Worm (Caenorhabditis elegans) whole organism, midembryonic: Measurements from ENCODE around the gene F32E10.8.

Source experiments
- T22C8.4 ChIP-seq: fragments of 200-800 bp; sonication (Bioruptor generic); IDR thresholded peaks from 2 replicates; pipeline ENCODE4 v1.3.6; 2022; ENCODE audit warnings: missing genetic modification characterization, missing compliant biosample characterization
- cog-1 ChIP-seq: sonication (generic microtip); optimal IDR thresholded peaks from 2 replicates; lab custom pipeline; 2016; ENCODE audit warnings: missing genetic modification characterization, missing compliant biosample characterization
- flt-1 ChIP-seq: fragments of 200-800 bp; sonication (Bioruptor generic); IDR thresholded peaks from 2 replicates; pipeline ENCODE4 v1.3.6; 2022; ENCODE audit warnings: missing genetic modification characterization, missing compliant biosample characterization
- klf-2 ChIP-seq: fragments of 200-800 bp; sonication (Bioruptor generic); conservative IDR thresholded peaks from 2 replicates; pipeline ENCODE4 v1.3.6; 2022; ENCODE audit warnings: missing genetic modification reagents, missing genetic modification characterization, missing compliant biosample characterization
- med-1 ChIP-seq: sonication (generic microtip); optimal IDR thresholded peaks from 2 replicates; lab custom pipeline; 2017; ENCODE audit warnings: missing genetic modification characterization, mild to moderate bottlenecking, missing compliant biosample characterization, antibody characterized with exemption, missing genetic modification reagents; ENCODE audit not compliant: insufficient read depth
- ref-1 ChIP-seq: fragments of 200-800 bp; sonication (Bioruptor generic); conservative IDR thresholded peaks from 2 replicates; pipeline ENCODE4 v1.3.6; 2022; ENCODE audit warnings: missing genetic modification reagents, missing genetic modification characterization, missing compliant biosample characterization
- tab-1 ChIP-seq: fragments of 200-800 bp; sonication (Bioruptor generic); IDR thresholded peaks from 2 replicates; pipeline ENCODE4 v1.3.6; 2022; ENCODE audit warnings: missing genetic modification characterization, missing compliant biosample characterization
- ztf-23 ChIP-seq: fragments of 200-800 bp; sonication (Bioruptor generic); IDR thresholded peaks from 2 replicates; pipeline ENCODE4 v1.3.6; 2022; ENCODE audit warnings: missing genetic modification reagents, missing genetic modification characterization, missing compliant biosample characterization
- ztf-29 ChIP-seq: fragments of 200-800 bp; sonication (Bioruptor generic); IDR thresholded peaks from 2 replicates; pipeline ENCODE4 v1.3.6; 2022; ENCODE audit warnings: missing genetic modification reagents, missing genetic modification characterization, missing compliant biosample characterization

F32E10.8 gene

DNA sequence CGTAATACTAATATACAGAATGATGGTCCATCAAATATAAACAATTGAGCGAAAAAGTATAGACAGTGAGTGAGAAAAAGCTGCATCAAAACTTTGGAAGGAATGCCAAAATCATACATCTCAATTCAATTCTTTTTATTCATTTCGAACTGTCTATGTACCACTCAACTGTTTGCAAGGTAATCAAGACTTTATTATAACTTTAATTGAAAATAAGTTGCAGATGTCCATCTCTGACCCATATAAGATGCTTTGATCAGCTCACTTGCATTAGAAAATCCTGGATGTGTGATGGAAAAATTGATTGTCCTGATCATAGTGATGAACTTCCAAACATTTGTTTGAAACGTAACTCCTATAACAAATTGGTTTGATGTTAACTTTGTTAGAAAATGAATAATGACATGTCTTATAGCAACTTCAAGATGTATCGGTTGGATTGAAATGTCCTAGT is at the start of gene F32E10.8:
TSS of gene F32E10.8 (plus strand) at position 51 of the 454 bp plus-strand sequence.
- no peak for TF ChIP-seq cog-1 (tag; lab: Kevin White, UChicago)
- TF ChIP-seq T22C8.4, result no peak
- TF ChIP-seq ztf-29 (GFP tag; lab: Robert Waterston, UW), result no peak
- no peak for TF ChIP-seq tab-1 (GFP tag; lab: Robert Waterston, UW)
- TF ChIP-seq ztf-23 (GFP tag; lab: Robert Waterston, UW), result no peak

DNA sequence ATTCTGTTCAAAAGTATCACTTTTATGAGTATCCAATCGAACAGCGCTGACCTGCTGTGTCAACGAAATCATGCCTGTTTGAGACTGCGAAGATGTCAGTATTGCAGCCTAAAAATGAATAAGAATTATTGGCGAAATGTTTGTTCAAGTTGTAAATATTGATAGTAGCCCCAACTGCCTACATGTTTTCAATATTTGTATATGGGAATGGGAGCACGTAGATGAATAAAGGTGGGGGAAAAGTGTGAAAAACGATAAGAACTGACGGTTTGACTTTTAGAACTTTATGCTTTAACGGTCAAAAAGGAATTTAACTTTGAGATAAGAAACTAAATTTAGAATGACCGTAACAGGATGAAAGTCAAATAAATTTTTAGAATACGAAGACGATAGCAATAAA is 47.1 kb upstream of the F32E10.8 start:
- TF ChIP-seq ztf-23 (GFP tag; lab: Robert Waterston, UW) (no peak), tab-1 (GFP tag; lab: Robert Waterston, UW) (no peak), ztf-29 (GFP tag; lab: Robert Waterston, UW) (no peak), med-1 (GFP tag; lab: Kevin White, UChicago) (no peak), cog-1 (tag; lab: Kevin White, UChicago) (no peak), T22C8.4 (no peak), ref-1 (GFP tag; lab: Robert Waterston, UW) (no peak), klf-2 (GFP tag; lab: Robert Waterston, UW) (no peak), flt-1 (no peak)

DNA sequence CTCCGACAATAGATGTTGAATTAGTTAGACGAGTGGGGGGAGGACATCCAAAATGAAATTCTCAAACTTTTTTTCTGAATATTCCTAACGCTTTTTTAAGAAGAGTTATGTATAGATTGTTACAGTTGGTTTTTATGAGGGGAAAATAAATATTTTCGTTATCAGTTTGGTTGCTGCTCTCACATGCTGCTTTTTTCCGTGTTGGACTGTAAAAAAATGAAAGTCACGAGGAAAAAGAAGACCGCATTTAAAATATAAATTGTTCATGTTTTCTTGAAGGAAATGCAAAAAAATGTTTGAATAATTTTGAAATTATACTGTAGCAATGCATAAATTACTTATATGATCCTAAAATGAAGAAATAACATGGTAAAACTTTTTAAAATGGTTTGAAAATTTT is 46.6 kb upstream of the F32E10.8 start:
- TF ChIP-seq ref-1 (GFP tag; lab: Robert Waterston, UW), result no peak
- no peak for TF ChIP-seq T22C8.4
- TF ChIP-seq med-1 (GFP tag; lab: Kevin White, UChicago), result no peak
- no peak for TF ChIP-seq cog-1 (tag; lab: Kevin White, UChicago)
- no peak for TF ChIP-seq klf-2 (GFP tag; lab: Robert Waterston, UW)
- no peak for TF ChIP-seq tab-1 (GFP tag; lab: Robert Waterston, UW)
- no peak for TF ChIP-seq ztf-23 (GFP tag; lab: Robert Waterston, UW)
- no peak for TF ChIP-seq flt-1
- TF ChIP-seq ztf-29 (GFP tag; lab: Robert Waterston, UW), result no peak

DNA sequence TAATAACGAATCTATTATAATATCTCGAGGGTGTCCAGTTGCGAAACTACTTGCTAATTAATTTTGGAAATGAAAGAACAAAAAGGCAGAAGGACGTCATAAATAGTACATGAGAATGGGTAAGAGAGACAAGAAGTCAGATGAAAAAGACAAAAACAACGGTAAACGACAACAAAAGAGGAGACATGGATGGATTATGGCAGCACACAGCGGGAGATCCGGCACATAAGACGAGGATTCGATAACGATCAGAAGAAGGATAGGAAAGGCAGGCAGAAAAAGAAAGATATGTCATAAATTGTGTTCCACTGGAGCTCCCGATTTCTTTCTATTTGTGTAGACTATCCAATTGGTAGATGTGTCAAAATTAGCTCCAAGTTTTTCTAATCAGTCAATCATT is 45.8 kb upstream of the F32E10.8 start:
- no peak for TF ChIP-seq ztf-23 (GFP tag; lab: Robert Waterston, UW)
- TF ChIP-seq cog-1 (tag; lab: Kevin White, UChicago), result no peak
- no peak for TF ChIP-seq klf-2 (GFP tag; lab: Robert Waterston, UW)
- TF ChIP-seq tab-1 (GFP tag; lab: Robert Waterston, UW), result no peak
- TF ChIP-seq med-1 (GFP tag; lab: Kevin White, UChicago), result no peak
- TF ChIP-seq ref-1 (GFP tag; lab: Robert Waterston, UW), result no peak
- no peak for TF ChIP-seq flt-1
- no peak for TF ChIP-seq ztf-29 (GFP tag; lab: Robert Waterston, UW)
- TF ChIP-seq T22C8.4, result no peak

DNA sequence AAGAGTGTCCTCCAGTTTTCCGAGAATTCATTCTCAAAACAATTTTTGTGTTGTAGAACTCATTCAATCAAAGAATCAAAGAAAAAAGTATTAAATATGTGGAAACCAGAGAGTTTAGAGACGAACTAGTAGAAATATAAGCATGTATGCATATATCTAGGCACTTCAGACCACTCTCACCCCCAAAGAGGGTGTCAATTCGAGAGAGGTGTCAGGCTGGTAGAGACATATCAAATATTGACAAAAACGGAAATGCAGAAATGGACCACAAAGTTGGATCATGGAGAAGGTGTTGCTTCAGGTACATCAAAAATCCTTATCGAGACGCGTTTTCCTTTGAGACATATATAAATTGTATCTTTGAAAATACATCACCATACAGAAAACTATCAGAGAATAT is 43.7 kb upstream of the F32E10.8 start:
- no peak for TF ChIP-seq flt-1
- TF ChIP-seq T22C8.4, result no peak
- TF ChIP-seq cog-1 (tag; lab: Kevin White, UChicago), result no peak
- no peak for TF ChIP-seq tab-1 (GFP tag; lab: Robert Waterston, UW)
- no peak for TF ChIP-seq ref-1 (GFP tag; lab: Robert Waterston, UW)
- no peak for TF ChIP-seq klf-2 (GFP tag; lab: Robert Waterston, UW)
- no peak for TF ChIP-seq ztf-23 (GFP tag; lab: Robert Waterston, UW)

DNA sequence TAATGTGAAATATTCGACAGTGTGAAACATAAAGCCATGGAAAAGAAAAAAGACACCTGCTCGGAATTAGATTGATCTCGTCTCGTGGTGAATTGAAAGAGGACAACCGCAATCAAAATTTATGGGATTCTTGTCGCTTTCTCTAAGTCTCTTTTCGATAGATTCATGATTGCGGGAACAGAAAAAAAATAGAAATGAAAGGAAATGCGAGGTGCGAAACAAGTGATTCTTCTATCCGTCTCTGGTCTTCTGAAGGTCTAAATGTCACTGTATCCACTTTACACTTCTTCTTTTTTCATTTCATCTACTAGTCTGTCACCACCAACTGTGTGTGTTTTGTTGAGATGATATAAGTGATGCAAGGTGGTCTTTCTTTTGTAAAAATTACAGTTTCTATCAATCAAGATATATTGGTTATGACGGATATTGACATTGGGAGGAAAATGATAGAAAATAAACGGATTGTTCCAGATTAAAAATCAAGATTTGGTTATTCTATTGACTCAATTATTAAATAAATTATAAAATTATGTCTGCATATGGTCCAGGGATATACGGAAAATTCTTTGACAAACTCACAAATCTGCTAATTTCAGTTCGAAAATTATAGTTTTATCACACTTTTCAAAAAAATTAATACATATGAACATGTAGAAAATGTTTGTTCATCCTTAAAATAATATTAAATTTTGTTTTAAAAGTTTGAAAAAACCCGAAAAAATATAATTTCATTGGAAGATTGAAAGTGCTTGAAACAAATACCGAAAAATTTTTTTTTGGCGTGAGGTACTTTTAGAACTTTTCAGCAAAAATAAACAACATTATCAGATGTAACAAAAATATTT is 37.0 kb upstream of the F32E10.8 start:
- TF ChIP-seq cog-1 (tag; lab: Kevin White, UChicago), result no peak
- no peak for TF ChIP-seq ztf-29 (GFP tag; lab: Robert Waterston, UW)
- no peak for TF ChIP-seq ref-1 (GFP tag; lab: Robert Waterston, UW)
- TF ChIP-seq T22C8.4, result no peak

DNA sequence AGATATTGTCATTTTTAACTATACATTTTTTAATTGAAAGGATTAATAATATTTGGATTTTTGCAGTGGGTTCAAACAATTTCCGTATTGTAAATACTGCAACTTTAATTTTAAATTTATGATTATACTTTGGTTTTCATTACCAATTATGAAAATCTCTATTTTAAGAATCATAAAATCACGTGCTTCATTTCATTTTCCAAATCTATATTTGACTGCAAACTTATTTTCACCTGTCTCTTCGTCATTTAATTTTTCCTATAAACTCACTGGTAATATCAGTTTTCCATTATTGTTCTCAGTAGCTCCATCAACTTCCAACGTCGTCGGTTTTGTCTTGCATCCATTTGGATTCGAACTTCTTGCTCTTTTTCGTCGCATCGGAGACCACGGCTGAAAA is 35.0 kb upstream of the F32E10.8 start, which contains the start of gene R05G6.1:
TSS of gene R05G6.1 (plus strand) at position 301 of the 400 bp plus-strand sequence.
- no peak for TF ChIP-seq ref-1 (GFP tag; lab: Robert Waterston, UW)
- no peak for TF ChIP-seq tab-1 (GFP tag; lab: Robert Waterston, UW)
- no peak for TF ChIP-seq ztf-29 (GFP tag; lab: Robert Waterston, UW)
- TF ChIP-seq T22C8.4, result no peak
- no peak for TF ChIP-seq med-1 (GFP tag; lab: Kevin White, UChicago)
- TF ChIP-seq klf-2 (GFP tag; lab: Robert Waterston, UW), result no peak
- TF ChIP-seq flt-1, result no peak
- no peak for TF ChIP-seq cog-1 (tag; lab: Kevin White, UChicago)
- no peak for TF ChIP-seq ztf-23 (GFP tag; lab: Robert Waterston, UW)

DNA sequence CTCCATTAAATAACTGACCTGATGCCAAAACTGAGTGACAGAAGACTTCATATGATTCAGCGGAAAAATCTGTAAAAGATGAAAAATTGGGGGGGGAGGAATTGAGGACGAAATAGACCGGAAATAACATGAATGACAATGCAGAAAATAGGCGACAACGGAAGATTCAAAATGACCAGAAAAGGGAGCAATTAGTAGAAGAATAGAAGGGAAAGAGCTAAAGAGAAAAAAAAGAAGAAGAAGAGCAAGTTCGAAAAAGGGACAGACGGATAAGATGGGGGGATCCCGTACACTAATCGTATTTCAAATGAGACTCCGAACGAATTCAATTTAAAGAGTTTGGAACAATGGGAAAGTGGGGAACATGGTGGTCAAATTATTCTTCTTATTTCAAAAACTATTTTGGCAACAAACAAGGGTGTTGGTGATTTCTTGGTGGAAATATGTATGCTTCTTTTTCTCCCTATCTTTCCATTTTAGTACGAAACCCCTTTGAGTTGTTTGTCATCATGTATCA is 24.9 kb upstream of the F32E10.8 start, which contains the start of gene R05G6.10:
TSS of gene R05G6.10 (minus strand) at position 51 of the 517 bp plus-strand sequence.
- TF ChIP-seq cog-1 (tag; lab: Kevin White, UChicago), result no peak
- no peak for TF ChIP-seq ztf-29 (GFP tag; lab: Robert Waterston, UW)
- TF ChIP-seq T22C8.4, result no peak
- TF ChIP-seq flt-1, result no peak
- no peak for TF ChIP-seq klf-2 (GFP tag; lab: Robert Waterston, UW)
- no peak for TF ChIP-seq ztf-23 (GFP tag; lab: Robert Waterston, UW)
- no peak for TF ChIP-seq tab-1 (GFP tag; lab: Robert Waterston, UW)
- no peak for TF ChIP-seq ref-1 (GFP tag; lab: Robert Waterston, UW)
- TF ChIP-seq med-1 (GFP tag; lab: Kevin White, UChicago), result no peak

DNA sequence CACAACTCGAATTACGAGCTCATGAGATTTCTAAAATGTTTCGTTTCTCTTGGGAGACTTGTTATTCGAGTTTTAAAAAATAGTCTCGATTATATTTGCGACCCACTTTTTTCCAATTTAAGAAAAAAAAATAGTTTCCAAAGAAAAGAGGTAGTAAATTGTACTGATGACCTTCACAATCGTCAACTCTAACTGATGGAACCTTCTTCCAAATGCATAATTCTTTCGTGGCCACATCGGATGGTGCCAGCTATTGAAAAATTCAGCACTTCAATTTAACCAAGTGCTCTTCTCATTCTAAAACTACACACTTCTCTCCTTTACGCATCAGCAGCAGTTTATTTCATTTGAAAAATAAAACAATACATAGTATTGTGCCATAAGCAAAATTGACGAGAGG is 23.7 kb upstream of the F32E10.8 start:
- no peak for TF ChIP-seq T22C8.4
- no peak for TF ChIP-seq med-1 (GFP tag; lab: Kevin White, UChicago)
- TF ChIP-seq klf-2 (GFP tag; lab: Robert Waterston, UW), result no peak
- TF ChIP-seq cog-1 (tag; lab: Kevin White, UChicago), result no peak
- TF ChIP-seq ref-1 (GFP tag; lab: Robert Waterston, UW), result no peak
- TF ChIP-seq tab-1 (GFP tag; lab: Robert Waterston, UW), result no peak
